Fruit fly (Drosophila melanogaster) whole organism, embryonic: Measurements from ENCODE around the gene AP-2alpha.

Experiments
- Atf3 ChIP-seq: fragments of 200-800 bp; sonication (Bioruptor generic); optimal IDR thresholded peaks from 3 replicates; lab custom pipeline; 2016; ENCODE audit warnings: missing biosample characterization, missing genetic modification characterization
- CG10462 ChIP-seq: fragments of 200-800 bp; sonication (Bioruptor generic); optimal IDR thresholded peaks from 2 replicates; lab custom pipeline; 2016; ENCODE audit warnings: missing biosample characterization, missing genetic modification characterization
- CG11723 ChIP-seq: fragments of 200-800 bp; sonication (Bioruptor generic); optimal IDR thresholded peaks from 2 replicates; lab custom pipeline; 2017; ENCODE audit warnings: missing biosample characterization, mild to moderate bottlenecking, missing genetic modification characterization
- CG1233 ChIP-seq: fragments of 200-800 bp; sonication (Bioruptor generic); optimal IDR thresholded peaks from 4 replicates; lab custom pipeline; 2018; ENCODE audit warnings: missing biosample characterization, mild to moderate bottlenecking, missing genetic modification characterization
- CG12659 ChIP-seq: fragments of 200-800 bp; sonication (Bioruptor generic); optimal IDR thresholded peaks from 3 replicates; lab custom pipeline; 2017; ENCODE audit warnings: mild to moderate bottlenecking, missing biosample characterization, missing genetic modification reagents, missing genetic modification characterization
- CG12744 ChIP-seq: fragments of 200-800 bp; sonication (Bioruptor generic); optimal IDR thresholded peaks from 2 replicates; lab custom pipeline; 2016; ENCODE audit warnings: missing biosample characterization, missing genetic modification characterization
- CG14860 ChIP-seq: fragments of 200-800 bp; sonication (Bioruptor generic); IDR thresholded peaks from 3 replicates; pipeline ENCODE4 v1.3.6; 2022; ENCODE audit warnings: missing biosample characterization, missing genetic modification characterization; ENCODE audit not compliant: partially characterized antibody
- CG16815 ChIP-seq: fragments of 200-800 bp; sonication (Bioruptor generic); optimal IDR thresholded peaks from 3 replicates; lab custom pipeline; 2017; ENCODE audit warnings: missing biosample characterization, mild to moderate bottlenecking, missing genetic modification characterization
- CG2120 ChIP-seq: fragments of 200-800 bp; sonication (Bioruptor generic); optimal IDR thresholded peaks from 3 replicates; lab custom pipeline; 2016; ENCODE audit warnings: missing biosample characterization, missing genetic modification characterization
- CG30403 ChIP-seq: fragments of 200-800 bp; sonication (Bioruptor generic); optimal IDR thresholded peaks from 3 replicates; lab custom pipeline; 2016; ENCODE audit warnings: missing biosample characterization, missing genetic modification characterization
- CG30431 ChIP-seq: fragments of 200-800 bp; sonication (Bioruptor generic); optimal IDR thresholded peaks from 2 replicates; lab custom pipeline; 2017; ENCODE audit warnings: missing biosample characterization, missing genetic modification characterization
- CG3065 ChIP-seq: fragments of 200-800 bp; sonication (Bioruptor generic); optimal IDR thresholded peaks from 2 replicates; lab custom pipeline; 2016; ENCODE audit warnings: missing biosample characterization, missing genetic modification characterization
- CG3281 ChIP-seq: fragments of 200-800 bp; sonication (Bioruptor generic); optimal IDR thresholded peaks from 3 replicates; lab custom pipeline; 2017; ENCODE audit warnings: missing biosample characterization, mild to moderate bottlenecking, missing genetic modification characterization
- CG3726 ChIP-seq: fragments of 200-800 bp; sonication (Bioruptor generic); IDR thresholded peaks from 3 replicates; pipeline ENCODE4, ENCODE4 v1.3.6; 2022; ENCODE audit warnings: missing biosample characterization, missing genetic modification characterization
- CG5180 ChIP-seq: fragments of 200-800 bp; sonication (Bioruptor generic); optimal IDR thresholded peaks from 3 replicates; lab custom pipeline; 2017; ENCODE audit warnings: missing biosample characterization, missing genetic modification characterization, mild to moderate bottlenecking, moderate library complexity, missing genetic modification reagents
- CG7839 ChIP-seq: fragments of 200-800 bp; sonication (Bioruptor generic); optimal IDR thresholded peaks from 3 replicates; lab custom pipeline; 2018; ENCODE audit warnings: missing biosample characterization, mild to moderate bottlenecking, missing genetic modification characterization, moderate library complexity
- CG8944 ChIP-seq: fragments of 200-800 bp; sonication (Bioruptor generic); optimal IDR thresholded peaks from 3 replicates; lab custom pipeline; 2016; ENCODE audit warnings: missing biosample characterization, missing genetic modification characterization
- CG9609 ChIP-seq: fragments of 200-800 bp; sonication (Bioruptor generic); optimal IDR thresholded peaks from 3 replicates; lab custom pipeline; 2016; ENCODE audit warnings: missing biosample characterization, missing genetic modification characterization
- CkIIα-i1 ChIP-seq: fragments of 200-800 bp; sonication (Bioruptor generic); IDR thresholded peaks from 2 replicates; pipeline ENCODE4 v1.3.6; 2022; ENCODE audit warnings: missing biosample characterization, missing genetic modification characterization
- CrebB ChIP-seq: fragments of 200-800 bp; sonication (Bioruptor generic); optimal IDR thresholded peaks from 3 replicates; lab custom pipeline; 2018; ENCODE audit warnings: missing biosample characterization, mild to moderate bottlenecking, missing genetic modification characterization
- D19A ChIP-seq: fragments of 200-800 bp; optimal IDR thresholded peaks from 3 replicates; lab custom pipeline; 2019; ENCODE audit warnings: missing biosample characterization, mild to moderate bottlenecking, missing genetic modification characterization, moderate library complexity
- GATAe ChIP-seq: fragments of 200-800 bp; sonication (Bioruptor generic); conservative IDR thresholded peaks from 2 replicates; pipeline ENCODE4 v1.3.6; 2022; ENCODE audit warnings: missing biosample characterization, missing genetic modification characterization
- Hmr ChIP-seq: fragments of 200-800 bp; sonication (Bioruptor generic); optimal IDR thresholded peaks from 3 replicates; lab custom pipeline; 2017; ENCODE audit warnings: mild to moderate bottlenecking, missing biosample characterization, missing genetic modification reagents, missing genetic modification characterization
- MTF-1 ChIP-seq: fragments of 200-800 bp; sonication (Bioruptor generic); optimal IDR thresholded peaks from 2 replicates; lab custom pipeline; 2018; ENCODE audit warnings: missing biosample characterization, mild to moderate bottlenecking, missing genetic modification characterization, borderline replicate concordance
- Mes4 ChIP-seq: fragments of 200-800 bp; sonication (Bioruptor generic); optimal IDR thresholded peaks from 2 replicates; lab custom pipeline; 2016; ENCODE audit warnings: missing biosample characterization, missing genetic modification characterization
- NfI ChIP-seq: fragments of 200-800 bp; sonication (Bioruptor generic); optimal IDR thresholded peaks from 3 replicates; lab custom pipeline; 2018; ENCODE audit warnings: missing biosample characterization, mild to moderate bottlenecking, missing genetic modification characterization, moderate library complexity
- Ravus ChIP-seq: fragments of 200-800 bp; sonication (Bioruptor generic); IDR thresholded peaks from 2 replicates; pipeline ENCODE4 v1.3.6; 2022; ENCODE audit warnings: missing biosample characterization, missing genetic modification characterization
- Scr ChIP-seq: fragments of 200-800 bp; sonication (Bioruptor generic); IDR thresholded peaks from 2 replicates; pipeline ENCODE4 v1.3.6; 2022; ENCODE audit warnings: missing biosample characterization, missing genetic modification characterization; ENCODE audit not compliant: partially characterized antibody
- Sry-δ ChIP-seq: fragments of 200-800 bp; sonication (Bioruptor generic); optimal IDR thresholded peaks from 2 replicates; lab custom pipeline; 2016; ENCODE audit warnings: missing biosample characterization, missing genetic modification characterization
- Usf ChIP-seq: fragments of 200-800 bp; sonication (Bioruptor generic); optimal IDR thresholded peaks from 2 replicates; lab custom pipeline; 2017; ENCODE audit warnings: missing genotype, missing biosample characterization, missing genetic modification characterization
- Vsx1 ChIP-seq: fragments of 200-800 bp; sonication (Bioruptor generic); optimal IDR thresholded peaks from 2 replicates; lab custom pipeline; 2017; ENCODE audit warnings: missing biosample characterization, mild to moderate bottlenecking, missing genetic modification characterization, missing genetic modification reagents
- abd-A ChIP-seq: fragments of 200-800 bp; sonication (Bioruptor generic); optimal IDR thresholded peaks from 3 replicates; lab custom pipeline; 2019; ENCODE audit warnings: missing biosample characterization, mild to moderate bottlenecking, missing genetic modification characterization, moderate library complexity
- ac ChIP-seq: fragments of 200-800 bp; sonication (Bioruptor generic); optimal IDR thresholded peaks from 3 replicates; lab custom pipeline; 2017; ENCODE audit warnings: missing biosample characterization, mild to moderate bottlenecking, missing genetic modification characterization
- bab2 ChIP-seq: fragments of 200-800 bp; sonication (Bioruptor generic); optimal IDR thresholded peaks from 2 replicates; lab custom pipeline; 2016; ENCODE audit warnings: missing biosample characterization, missing genetic modification characterization
- bowl ChIP-seq: fragments of 200-800 bp; sonication (Bioruptor generic); IDR thresholded peaks from 2 replicates; pipeline ENCODE4 v1.3.6; 2022; ENCODE audit warnings: missing biosample characterization, missing genetic modification characterization
- cad ChIP-seq: fragments of >200 bp; optimal IDR thresholded peaks from 2 replicates; lab custom pipeline; 2017; ENCODE audit warnings: missing biosample characterization, missing genetic modification characterization
- crol ChIP-seq: fragments of 200-800 bp; sonication (Bioruptor generic); IDR thresholded peaks from 2 replicates; pipeline ENCODE4 v1.3.6; 2022; ENCODE audit warnings: missing biosample characterization, missing genetic modification characterization
- dm ChIP-seq: fragments of 200-800 bp; sonication (Bioruptor generic); optimal IDR thresholded peaks from 3 replicates; lab custom pipeline; 2016; ENCODE audit warnings: missing biosample characterization, missing genetic modification characterization
- fu2 ChIP-seq: fragments of 200-800 bp; sonication (Bioruptor generic); optimal IDR thresholded peaks from 2 replicates; lab custom pipeline; 2016; ENCODE audit warnings: missing biosample characterization, missing genetic modification characterization
- grn ChIP-seq: fragments of 200-800 bp; sonication (Bioruptor generic); optimal IDR thresholded peaks from 3 replicates; lab custom pipeline; 2017; ENCODE audit warnings: missing biosample characterization, missing genetic modification characterization
- inv ChIP-seq: fragments of 200-800 bp; sonication (Bioruptor generic); IDR thresholded peaks from 2 replicates; pipeline ENCODE4 v1.3.6; 2022; ENCODE audit warnings: missing biosample characterization, missing genetic modification characterization; ENCODE audit not compliant: partially characterized antibody
- pho ChIP-seq: fragments of 200-800 bp; sonication (Bioruptor generic); optimal IDR thresholded peaks from 2 replicates; lab custom pipeline; 2016; ENCODE audit warnings: missing biosample characterization, missing genetic modification characterization
- pros ChIP-seq: fragments of 200-800 bp; sonication (Bioruptor generic); optimal IDR thresholded peaks from 3 replicates; lab custom pipeline; 2019; ENCODE audit warnings: missing biosample characterization, mild to moderate bottlenecking, missing genetic modification characterization, moderate library complexity
- salm ChIP-seq: fragments of 200-800 bp; sonication (Bioruptor generic); optimal IDR thresholded peaks from 2 replicates; lab custom pipeline; 2018; ENCODE audit warnings: missing biosample characterization, mild to moderate bottlenecking, missing genetic modification characterization
- schlank ChIP-seq: fragments of 200-800 bp; sonication (Bioruptor generic); optimal IDR thresholded peaks from 2 replicates; lab custom pipeline; 2018; ENCODE audit warnings: missing biosample characterization, mild to moderate bottlenecking, missing genetic modification characterization
- so ChIP-seq: fragments of 200-800 bp; sonication (Bioruptor generic); IDR thresholded peaks from 3 replicates; pipeline ENCODE4 v1.3.6; 2022; ENCODE audit warnings: missing biosample characterization, missing genetic modification characterization
- stwl ChIP-seq: fragments of 200-800 bp; sonication (Bioruptor generic); optimal IDR thresholded peaks from 3 replicates; lab custom pipeline; 2018; ENCODE audit warnings: missing biosample characterization, mild to moderate bottlenecking, missing genetic modification characterization, moderate library complexity
- tll ChIP-seq, 2 experiments: fragments of 200-800 bp in 1 of 2; fragments of >200 bp in 1 of 2; sonication (Bioruptor generic) in 1 of 2; optimal IDR thresholded peaks; 2 replicates each; lab custom pipeline; 2017 to 2019; ENCODE audit warnings: missing biosample characterization in 2 of 2, missing genetic modification characterization in 2 of 2, mild to moderate bottlenecking in 1 of 2, moderate library complexity in 1 of 2
- wek ChIP-seq: fragments of 200-800 bp; sonication (Bioruptor generic); optimal IDR thresholded peaks from 3 replicates; lab custom pipeline; 2018; ENCODE audit warnings: missing biosample characterization, mild to moderate bottlenecking, missing genetic modification characterization, moderate library complexity

AP-2alpha gene

dm6 chr2L:403627-404575 is 10.7 kb downstream of the AP-2alpha start, which contains the start of gene Polr1B (continued):
- TF ChIP-seq CG11723 (GFP tag; lab: Kevin White, UChicago) = no peak
- TF ChIP-seq crol (GFP tag; lab: Robert Waterston, UW) = no peak
- TF ChIP-seq tll (GFP tag; optimal IDR thresholded peaks at IDR 0.05; lab: Kevin White, UChicago) = no peak
- no peak for TF ChIP-seq CG3726 (GFP tag; lab: Robert Waterston, UW)
- no peak for TF ChIP-seq CG3281 (GFP tag; lab: Kevin White, UChicago)
- TF ChIP-seq MTF-1 (GFP tag; lab: Kevin White, UChicago) = no peak
- TF ChIP-seq NfI = no peak
- no peak for TF ChIP-seq bab2
- no peak for TF ChIP-seq CG8944
- no peak for TF ChIP-seq Vsx1 (GFP tag; lab: Kevin White, UChicago)
- peak; percentile 42 for TF ChIP-seq CG12659
- TF ChIP-seq CkIIα-i1 (GFP tag; lab: Robert Waterston, UW) = no peak
- no peak for TF ChIP-seq cad (GFP tag; lab: Kevin White, UChicago)
- peak; percentile 24 for TF ChIP-seq CG30403 (GFP tag; lab: Kevin White, UChicago)
- TF ChIP-seq Hmr = no peak
- TF ChIP-seq dm (GFP tag; lab: Kevin White, UChicago) = peak; percentile 86
- TF ChIP-seq CG7839 (tag; lab: Kevin White, UChicago) = no peak
- no peak for TF ChIP-seq GATAe (GFP tag; lab: Robert Waterston, UW)
- no peak for TF ChIP-seq CG10462
- TF ChIP-seq ac (GFP tag; lab: Kevin White, UChicago) = no peak
- no peak for TF ChIP-seq pros (GFP tag; lab: Kevin White, UChicago)
- TF ChIP-seq bowl (GFP tag; lab: Robert Waterston, UW) = no peak
- no peak for TF ChIP-seq CG30431 (GFP tag; lab: Kevin White, UChicago)
- no peak for TF ChIP-seq Mes4 (GFP tag; lab: Kevin White, UChicago)
- no peak for TF ChIP-seq Atf3 (GFP tag; lab: Kevin White, UChicago)
- TF ChIP-seq CG16815 (GFP tag; lab: Kevin White, UChicago) = no peak
- TF ChIP-seq CG14860 (GFP tag; lab: Robert Waterston, UW) = no peak
- TF ChIP-seq wek = no peak
- TF ChIP-seq CrebB (tag; lab: Kevin White, UChicago) = no peak
- peak; percentile 59 for TF ChIP-seq Sry-δ (GFP tag; lab: Kevin White, UChicago)
- no peak for TF ChIP-seq abd-A
- no peak for TF ChIP-seq CG9609 (GFP tag; lab: Kevin White, UChicago)
- TF ChIP-seq CG1233 = no peak
- TF ChIP-seq Ravus (GFP tag; lab: Robert Waterston, UW) = no peak
- no peak for TF ChIP-seq Usf (GFP tag; lab: Kevin White, UChicago)
- no peak for TF ChIP-seq schlank (tag; lab: Kevin White, UChicago)
- no peak for TF ChIP-seq so (GFP tag; lab: Robert Waterston, UW)
- no peak for TF ChIP-seq D19A (tag; lab: Kevin White, UChicago)
- TF ChIP-seq salm = no peak
- TF ChIP-seq stwl = peak; percentile 27
- no peak for TF ChIP-seq pho (GFP tag; lab: Kevin White, UChicago)
- peak; percentile 57; the same call in 1 of the 2 replicates for TF ChIP-seq inv (GFP tag; lab: Robert Waterston, UW)
- no peak for TF ChIP-seq fu2
- peak; percentile 39 for TF ChIP-seq CG2120
- peak; percentile 69 for TF ChIP-seq Scr (GFP tag; lab: Robert Waterston, UW)
- no peak for TF ChIP-seq grn (GFP tag; lab: Kevin White, UChicago)
- TF ChIP-seq CG5180 = peak; percentile 91
- TF ChIP-seq CG3065 = no peak
- no peak for TF ChIP-seq CG12744 (GFP tag; lab: Kevin White, UChicago)
